Worm (Caenorhabditis elegans) whole organism, L2 larva: ENCODE data around the gene math-31.

Experiments
- aly-2 ChIP-seq: fragments of 150-350 bp; optimal IDR thresholded peaks from 2 replicates; lab custom pipeline; 2014; ENCODE audit warnings: missing biosample characterization, missing genetic modification characterization
- fos-1 ChIP-seq: fragments of 150-350 bp; optimal IDR thresholded peaks from 2 replicates; lab custom pipeline; 2014; ENCODE audit warnings: missing biosample characterization, missing genetic modification characterization
- lin-39 ChIP-seq: fragments of 150-350 bp; optimal IDR thresholded peaks from 2 replicates; lab custom pipeline; 2014; ENCODE audit warnings: missing biosample characterization, missing genetic modification reagents, missing genetic modification characterization
- nhr-12 ChIP-seq: fragments of 150-350 bp; optimal IDR thresholded peaks from 2 replicates; lab custom pipeline; 2014; ENCODE audit warnings: missing biosample characterization, missing genetic modification characterization
- nhr-23 ChIP-seq: fragments of 150-350 bp; optimal IDR thresholded peaks from 2 replicates; lab custom pipeline; 2014; ENCODE audit warnings: missing biosample characterization, missing genetic modification reagents, missing genetic modification characterization
- unc-62 ChIP-seq: fragments of 150-350 bp; optimal IDR thresholded peaks from 2 replicates; lab custom pipeline; 2014; ENCODE audit warnings: missing biosample characterization, missing genetic modification reagents, missing genetic modification characterization
- zag-1 ChIP-seq: fragments of 150-350 bp; optimal IDR thresholded peaks from 2 replicates; lab custom pipeline; 2014; ENCODE audit warnings: missing biosample characterization, missing genetic modification characterization
- ztf-11 ChIP-seq: sonication (generic microtip); optimal IDR thresholded peaks from 2 replicates; lab custom pipeline; 2017; ENCODE audit warnings: missing biosample characterization, missing genetic modification characterization

DNA sequence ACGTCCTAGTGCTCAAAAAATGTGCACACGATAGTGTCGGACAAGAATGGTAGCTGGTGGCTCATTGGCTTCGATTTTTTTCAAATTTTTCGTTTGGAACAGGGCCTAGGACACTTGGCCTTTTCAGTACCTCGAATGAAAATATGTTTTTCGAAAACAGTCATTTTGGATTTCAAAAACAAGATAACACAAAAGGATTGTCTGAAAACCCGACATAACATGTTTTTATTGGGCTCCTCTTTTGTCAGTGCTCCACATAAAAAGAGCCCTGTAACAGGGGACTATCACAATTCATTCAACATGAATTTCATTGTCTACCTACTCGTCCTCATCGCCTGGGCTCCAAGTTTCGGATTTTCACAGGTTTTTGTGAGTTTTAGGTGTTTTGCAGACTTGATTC lies 48.4 kb downstream of the math-31 start, which contains the start of gene C16C4.17:
- TF ChIP-seq unc-62 (GFP tag; lab: Kevin White, UChicago) (no peak), fos-1 (tag; lab: Kevin White, UChicago) (no peak), nhr-23 (tag; lab: Kevin White, UChicago) (no peak), ztf-11 (tag; lab: Kevin White, UChicago) (no peak), aly-2 (tag; lab: Kevin White, UChicago) (no peak), lin-39 (no peak), nhr-12 (no peak), zag-1 (no peak)
